Worm (Caenorhabditis elegans) whole organism, L3 larva: Measurements from ENCODE around the gene Y49G5B.1.
A peak's percentile ranks its signal among the peaks of the same experiment; 100 is the strongest.

Experiments
- R02D3.7 ChIP-seq: fragments of 150-350 bp; optimal IDR thresholded peaks from 2 replicates; lab custom pipeline; 2014; ENCODE audit warnings: missing biosample characterization, missing genetic modification characterization
- ama-1 ChIP-seq: fragments of 150-350 bp; optimal IDR thresholded peaks from 2 replicates; lab custom pipeline; 2018
- ceh-16 ChIP-seq: sonication (generic microtip); optimal IDR thresholded peaks from 2 replicates; lab custom pipeline; 2017; ENCODE audit warnings: missing biosample characterization, missing genetic modification characterization
- ceh-28 ChIP-seq: fragments of 150-350 bp; optimal IDR thresholded peaks from 2 replicates; lab custom pipeline; 2014; ENCODE audit warnings: missing biosample characterization, missing genetic modification reagents, missing genetic modification characterization
- ceh-82 ChIP-seq: fragments of 150-350 bp; optimal IDR thresholded peaks from 2 replicates; lab custom pipeline; 2014; ENCODE audit warnings: missing biosample characterization, missing genetic modification characterization
- ceh-9 ChIP-seq: sonication (generic microtip); optimal IDR thresholded peaks from 2 replicates; lab custom pipeline; 2018; ENCODE audit warnings: missing biosample characterization, missing genetic modification characterization
- daf-12 ChIP-seq: fragments of 150-350 bp; optimal IDR thresholded peaks from 2 replicates; lab custom pipeline; 2014; ENCODE audit warnings: missing biosample characterization, missing genetic modification reagents, missing genetic modification characterization
- egl-27 ChIP-seq: sonication (generic microtip); optimal IDR thresholded peaks from 4 replicates; lab custom pipeline; 2017; ENCODE audit warnings: missing biosample characterization, missing genetic modification reagents, missing genetic modification characterization
- egl-5 ChIP-seq: fragments of 150-350 bp; optimal IDR thresholded peaks from 2 replicates; lab custom pipeline; 2017; ENCODE audit warnings: missing biosample characterization, missing genetic modification reagents, missing genetic modification characterization, inconsistent platforms
- elt-1 ChIP-seq: fragments of 150-350 bp; optimal IDR thresholded peaks from 2 replicates; lab custom pipeline; 2014; ENCODE audit warnings: missing biosample characterization, missing genetic modification characterization
- elt-2 ChIP-seq: sonication (generic microtip); optimal IDR thresholded peaks from 2 replicates; lab custom pipeline; 2016; ENCODE audit warnings: missing genetic modification reagents, mild to moderate bottlenecking, missing genetic modification characterization, missing compliant biosample characterization
- elt-3 ChIP-seq, 3 experiments: fragments of 150-350 bp in 1 of 3; sonication (generic microtip) in 2 of 3; optimal IDR thresholded peaks; 2 replicates in 2 of 3; 4 replicates in 1 of 3; lab custom pipeline; 2014 to 2017; ENCODE audit warnings: missing biosample characterization in 3 of 3, missing genetic modification characterization in 3 of 3
- eor-1 ChIP-seq, 2 experiments: fragments of 150-350 bp; optimal IDR thresholded peaks; 2 replicates each; lab custom pipeline; 2014 to 2018; ENCODE audit warnings: missing biosample characterization in 2 of 2, missing genetic modification characterization in 2 of 2
- fkh-10 ChIP-seq: sonication (generic microtip); optimal IDR thresholded peaks from 2 replicates; lab custom pipeline; 2017; ENCODE audit warnings: missing biosample characterization, missing genetic modification reagents, missing genetic modification characterization
- fkh-2 ChIP-seq: fragments of 150-350 bp; optimal IDR thresholded peaks from 2 replicates; lab custom pipeline; 2014; ENCODE audit warnings: missing biosample characterization, missing genetic modification reagents, missing genetic modification characterization
- fos-1 ChIP-seq: fragments of 150-350 bp; optimal IDR thresholded peaks from 2 replicates; lab custom pipeline; 2014; ENCODE audit warnings: missing biosample characterization, missing genetic modification characterization
- hmg-11 ChIP-seq: sonication (generic microtip); optimal IDR thresholded peaks from 2 replicates; lab custom pipeline; 2016; ENCODE audit warnings: missing genetic modification characterization, missing compliant biosample characterization
- jun-1 ChIP-seq: fragments of 150-350 bp; optimal IDR thresholded peaks from 2 replicates; lab custom pipeline; 2014; ENCODE audit warnings: missing biosample characterization, missing genetic modification reagents, missing genetic modification characterization
- lin-15B ChIP-seq: fragments of 150-350 bp; optimal IDR thresholded peaks from 2 replicates; lab custom pipeline; 2014; ENCODE audit warnings: missing biosample characterization, missing genetic modification characterization
- lin-39 ChIP-seq: fragments of 150-350 bp; optimal IDR thresholded peaks from 2 replicates; lab custom pipeline; 2018; ENCODE audit warnings: missing biosample characterization, missing genetic modification reagents, missing genetic modification characterization
- lsy-12 ChIP-seq: sonication (generic microtip); optimal IDR thresholded peaks from 2 replicates; lab custom pipeline; 2016; ENCODE audit warnings: mild to moderate bottlenecking, missing genetic modification characterization, missing compliant biosample characterization
- mdl-1 ChIP-seq: fragments of 150-350 bp; optimal IDR thresholded peaks from 2 replicates; lab custom pipeline; 2014; ENCODE audit warnings: missing biosample characterization, missing genetic modification characterization
- mml-1 ChIP-seq: fragments of 150-350 bp; sonication (generic microtip); optimal IDR thresholded peaks from 3 replicates; lab custom pipeline; 2014; ENCODE audit warnings: missing biosample characterization, missing genetic modification characterization
- nfya-1 ChIP-seq: sonication (generic microtip); optimal IDR thresholded peaks from 2 replicates; lab custom pipeline; 2017; ENCODE audit warnings: missing genetic modification characterization, mild to moderate bottlenecking, missing compliant biosample characterization, antibody characterized with exemption, moderate library complexity; ENCODE audit not compliant: insufficient read depth
- nhr-11 ChIP-seq: fragments of 150-350 bp; optimal IDR thresholded peaks from 2 replicates; lab custom pipeline; 2014; ENCODE audit warnings: missing biosample characterization, missing genetic modification characterization
- nhr-12 ChIP-seq: fragments of 150-350 bp; optimal IDR thresholded peaks from 2 replicates; lab custom pipeline; 2014; ENCODE audit warnings: missing biosample characterization, missing genetic modification characterization
- nhr-23 ChIP-seq: fragments of 150-350 bp; optimal IDR thresholded peaks from 2 replicates; lab custom pipeline; 2014; ENCODE audit warnings: missing biosample characterization, missing genetic modification reagents, missing genetic modification characterization
- nhr-237 ChIP-seq: fragments of 150-350 bp; optimal IDR thresholded peaks from 2 replicates; lab custom pipeline; 2014; ENCODE audit warnings: missing biosample characterization, missing genetic modification characterization
- nhr-25 ChIP-seq: sonication (generic microtip); optimal IDR thresholded peaks from 2 replicates; lab custom pipeline; 2017; ENCODE audit warnings: missing biosample characterization, missing genetic modification characterization
- nhr-28 ChIP-seq: fragments of 150-350 bp; optimal IDR thresholded peaks from 2 replicates; lab custom pipeline; 2014; ENCODE audit warnings: missing biosample characterization, missing genetic modification characterization
- nhr-43 ChIP-seq: sonication (generic microtip); optimal IDR thresholded peaks from 2 replicates; lab custom pipeline; 2016; ENCODE audit warnings: mild to moderate bottlenecking, missing genetic modification characterization, missing compliant biosample characterization; ENCODE audit not compliant: poor library complexity, severe bottlenecking
- nhr-67 ChIP-seq: fragments of 150-350 bp; optimal IDR thresholded peaks from 2 replicates; lab custom pipeline; 2014; ENCODE audit warnings: missing biosample characterization, missing genetic modification characterization
- nhr-76 ChIP-seq: fragments of 150-350 bp; sonication (generic microtip); optimal IDR thresholded peaks from 5 replicates; lab custom pipeline; 2014; ENCODE audit warnings: missing biosample characterization, missing genetic modification characterization
- nhr-77 ChIP-seq: fragments of 150-350 bp; optimal IDR thresholded peaks from 2 replicates; lab custom pipeline; 2014; ENCODE audit warnings: missing biosample characterization, missing genetic modification characterization
- pha-4 ChIP-seq: fragments of 150-350 bp; optimal IDR thresholded peaks from 2 replicates; lab custom pipeline; 2014; ENCODE audit warnings: missing biosample characterization, missing genetic modification reagents, missing genetic modification characterization
- pqm-1 ChIP-seq: fragments of 150-350 bp; optimal IDR thresholded peaks from 2 replicates; lab custom pipeline; 2017; ENCODE audit warnings: missing biosample characterization, missing genetic modification characterization, inconsistent platforms
- sea-2 ChIP-seq: fragments of 150-350 bp; sonication (generic microtip); optimal IDR thresholded peaks from 4 replicates; lab custom pipeline; 2014; ENCODE audit warnings: missing biosample characterization, missing genetic modification reagents, missing genetic modification characterization
- skn-1 ChIP-seq: fragments of 150-350 bp; optimal IDR thresholded peaks from 2 replicates; lab custom pipeline; 2014; ENCODE audit warnings: missing biosample characterization, missing genetic modification characterization
- snpc-4 ChIP-seq: fragments of 150-350 bp; optimal IDR thresholded peaks from 2 replicates; lab custom pipeline; 2014; ENCODE audit warnings: missing biosample characterization, missing genetic modification characterization
- unc-39 ChIP-seq: sonication (generic microtip); optimal IDR thresholded peaks from 4 replicates; lab custom pipeline; 2017; ENCODE audit warnings: missing biosample characterization, missing genetic modification characterization
- unc-62 ChIP-seq: fragments of 150-350 bp; sonication (generic microtip); optimal IDR thresholded peaks from 4 replicates; lab custom pipeline; 2014; ENCODE audit warnings: missing biosample characterization, missing genetic modification reagents, missing genetic modification characterization
- zag-1 ChIP-seq: fragments of 150-350 bp; optimal IDR thresholded peaks from 2 replicates; lab custom pipeline; 2014; ENCODE audit warnings: missing biosample characterization, missing genetic modification characterization
- ztf-4 ChIP-seq: fragments of 150-350 bp; optimal IDR thresholded peaks from 2 replicates; lab custom pipeline; 2014; ENCODE audit warnings: missing biosample characterization, missing genetic modification characterization

Y49G5B.1 gene

ce11 chrV:5198240-5198639, 24.9 kb upstream of the Y49G5B.1 start, which contains the start of gene Y47A7.2:
TSS of gene Y47A7.2 (minus strand) at chrV:5198340.
- TF ChIP-seq unc-39 (no peak), nhr-76 (tag; lab: Kevin White, UChicago) (no peak), skn-1 (no peak), mml-1 (tag; lab: Kevin White, UChicago) (no peak), nhr-28 (tag; lab: Kevin White, UChicago) (no peak), ceh-82 (tag; lab: Kevin White, UChicago) (no peak), zag-1 (tag; lab: Kevin White, UChicago) (no peak), unc-62 (GFP tag; lab: Kevin White, UChicago) (no peak), eor-1 (tag; optimal IDR thresholded peaks at IDR 0.05; lab: Kevin White, UChicago) (no peak), nhr-23 (no peak), lin-15B (tag; lab: Kevin White, UChicago) (no peak), ceh-16 (tag; lab: Kevin White, UChicago) (no peak), elt-3 (tag; optimal IDR thresholded peaks at IDR 0.05; lab: Kevin White, UChicago) (no peak), nhr-67 (no peak), elt-1 (no peak)

ce11 chrV:5200188-5200587, 23.0 kb upstream of the Y49G5B.1 start:
- TF ChIP-seq nhr-23 (no peak), fkh-10 (GFP tag; lab: Kevin White, UChicago) (peak; percentile 68)

DNA sequence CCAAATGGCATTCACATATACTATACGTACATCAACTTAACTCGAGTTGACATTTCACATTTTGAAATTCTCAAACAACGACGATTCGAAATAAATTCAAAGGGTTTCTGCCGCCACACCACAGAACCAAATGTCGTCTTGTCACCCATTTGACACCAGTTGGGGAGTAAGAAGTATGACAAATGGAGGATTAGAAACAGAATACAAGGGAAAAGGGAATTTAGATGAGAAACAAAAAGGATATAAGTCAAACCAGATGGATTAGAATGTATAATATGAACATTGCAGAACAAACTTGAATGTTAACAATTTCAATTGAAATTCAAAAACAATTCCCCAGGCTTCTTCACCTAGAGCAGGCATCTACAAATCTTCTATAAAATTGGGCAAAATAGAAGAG, 21.5 kb upstream of the Y49G5B.1 start:
- TF ChIP-seq elt-2 (tag; lab: Kevin White, UChicago), result no peak
- TF ChIP-seq fkh-2 (tag; lab: Kevin White, UChicago), result no peak
- no peak for TF ChIP-seq ztf-4 (tag; lab: Kevin White, UChicago)
- no peak for TF ChIP-seq unc-39
- TF ChIP-seq daf-12 (tag; lab: Kevin White, UChicago), result no peak
- no peak for TF ChIP-seq nhr-77 (tag; lab: Kevin White, UChicago)
- TF ChIP-seq nhr-12 (tag; lab: Kevin White, UChicago), result no peak
- TF ChIP-seq ceh-9 (tag; lab: Kevin White, UChicago), result no peak
- TF ChIP-seq ceh-28, result no peak
- no peak for TF ChIP-seq jun-1 (tag; lab: Kevin White, UChicago)
- TF ChIP-seq elt-3 (tag; optimal IDR thresholded peaks at IDR 0.05; lab: Kevin White, UChicago), result no peak
- no peak for TF ChIP-seq mdl-1 (tag; lab: Kevin White, UChicago)

DNA sequence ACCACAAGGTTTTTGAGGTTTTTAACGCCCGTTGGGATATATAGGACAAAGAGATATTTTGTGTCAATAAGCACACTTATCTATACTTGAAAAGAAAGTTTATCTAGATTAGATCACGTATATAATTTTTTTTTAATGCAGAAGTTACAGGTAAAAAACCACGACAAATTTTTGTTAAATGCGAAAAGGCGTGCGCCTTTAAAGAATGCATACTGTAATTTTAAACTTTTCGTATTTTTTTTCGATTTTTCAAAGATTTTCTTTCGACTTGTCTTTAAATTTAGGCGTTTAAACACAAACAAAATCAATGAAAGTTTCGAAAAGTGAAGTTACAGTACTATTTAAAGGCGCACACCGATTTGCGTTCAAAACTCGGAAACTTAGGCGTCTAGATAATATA, 19.5 kb upstream of the Y49G5B.1 start:
- TF ChIP-seq mml-1 (tag; lab: Kevin White, UChicago) (no peak), nhr-25 (no peak), lin-39 (tag; lab: Kevin White, UChicago) (no peak), nhr-76 (tag; lab: Kevin White, UChicago) (no peak), sea-2 (GFP tag; lab: Kevin White, UChicago) (no peak), R02D3.7 (no peak), unc-62 (GFP tag; lab: Kevin White, UChicago) (no peak), nhr-12 (tag; lab: Kevin White, UChicago) (no peak), eor-1 (tag; optimal IDR thresholded peaks at IDR 0.05; lab: Kevin White, UChicago) (no peak), ceh-9 (tag; lab: Kevin White, UChicago) (no peak), snpc-4 (tag; lab: Kevin White, UChicago) (no peak), nhr-11 (tag; lab: Kevin White, UChicago) (no peak), nhr-23 (no peak), ama-1 (lab: Kevin White, UChicago) (no peak), ztf-4 (tag; lab: Kevin White, UChicago) (no peak), nhr-237 (no peak)

- TF ChIP-seq egl-5 (tag; lab: Kevin White, UChicago) (peak; percentile 17), hmg-11 (peak; percentile 40), elt-2 (tag; lab: Kevin White, UChicago) (peak; percentile 6), pqm-1 (tag; lab: Kevin White, UChicago) (peak; percentile 3), nhr-237 (no peak), unc-62 (GFP tag; lab: Kevin White, UChicago) (no peak), ceh-28 (no peak), lsy-12 (tag; lab: Kevin White, UChicago) (no peak), elt-1 (no peak), nhr-43 (tag; lab: Kevin White, UChicago) (no peak), fos-1 (tag; lab: Kevin White, UChicago) (no peak), daf-12 (tag; lab: Kevin White, UChicago) (no peak), jun-1 (tag; lab: Kevin White, UChicago) (no peak), nhr-28 (tag; lab: Kevin White, UChicago) (no peak), fkh-2 (tag; lab: Kevin White, UChicago) (no peak), nhr-76 (tag; lab: Kevin White, UChicago) (no peak), pha-4 (peak; percentile 76), ceh-82 (tag; lab: Kevin White, UChicago) (no peak), nhr-23 (no peak), eor-1 (tag; optimal IDR thresholded peaks at IDR 0.05; lab: Kevin White, UChicago) (no peak), zag-1 (tag; lab: Kevin White, UChicago) (no peak), nfya-1 (tag; lab: Kevin White, UChicago) (peak; percentile 46), mml-1 (tag; lab: Kevin White, UChicago) (no peak), skn-1 (no peak), egl-27 (tag; lab: Kevin White, UChicago) (no peak), mdl-1 (tag; lab: Kevin White, UChicago) (no peak), lin-15B (tag; lab: Kevin White, UChicago) (peak; percentile 66)
Observed at ce11 chrV:5204127-5204526, 19.0 kb upstream of the Y49G5B.1 start, which contains the start of gene ttc-37. TSS of gene ttc-37 (plus strand) at chrV:5204475.
